Worm (Caenorhabditis elegans): Measurements from ENCODE around the gene nlp-53.

DNA sequence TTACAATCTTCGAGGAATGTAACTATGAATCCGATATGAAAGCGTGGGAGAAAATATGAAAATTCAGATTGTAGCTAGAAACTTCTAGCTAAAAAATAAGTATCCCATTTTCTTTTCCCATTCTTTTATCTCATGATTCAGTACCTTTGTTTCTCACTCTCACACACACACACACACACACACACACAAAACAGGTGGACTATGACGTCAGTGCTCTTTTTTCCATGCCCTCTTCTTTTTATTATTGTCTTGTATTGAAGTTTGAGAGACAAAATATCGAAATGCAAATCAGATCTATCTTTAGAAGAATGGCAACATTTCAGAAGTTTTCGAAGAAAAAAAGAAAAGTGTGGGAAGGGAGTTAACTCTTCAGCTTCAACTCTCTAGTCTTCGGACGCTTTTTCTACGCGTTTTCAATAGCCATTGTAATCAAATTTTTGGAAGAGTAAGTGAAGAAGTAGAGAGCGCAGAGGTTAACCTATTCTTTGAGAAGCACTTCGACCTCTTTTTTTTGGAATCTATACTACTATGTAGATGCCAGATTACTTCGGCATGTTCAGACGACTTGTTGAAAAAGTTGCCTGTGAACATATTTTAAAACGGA lies 15.3 kb downstream of the nlp-53 start:
- TF ChIP-seq mdl-1 (tag; optimal IDR thresholded peaks at IDR 0.05) (no peak), lin-39 (tag; optimal IDR thresholded peaks at IDR 0.05) (no peak), lsy-12 (tag; optimal IDR thresholded peaks at IDR 0.05) (no peak), nhr-25 (tag; optimal IDR thresholded peaks at IDR 0.05) (no peak), pha-4 (tag; optimal IDR thresholded peaks at IDR 0.05) (no peak), nhr-11 (tag; optimal IDR thresholded peaks at IDR 0.05) (no peak)

All from whole organism, L3 larva.